Worm (Caenorhabditis elegans) whole organism, L4/young adult: ENCODE measurements around the gene Y72A10A.1.

Source experiments
- W03F9.2 ChIP-seq: fragments of 150-350 bp; optimal IDR thresholded peaks from 2 replicates; lab custom pipeline; 2014; ENCODE audit warnings: missing biosample characterization, missing genetic modification characterization
- dao-5 ChIP-seq: sonication (generic microtip); optimal IDR thresholded peaks from 2 replicates; lab custom pipeline; 2016; ENCODE audit warnings: missing genotype, missing genetic modification characterization, moderate library complexity, missing compliant biosample characterization
- him-1 ChIP-seq: sonication (generic microtip); optimal IDR thresholded peaks from 2 replicates; lab custom pipeline; 2016; ENCODE audit warnings: missing genotype, missing genetic modification reagents, missing genetic modification characterization, missing compliant biosample characterization

Gene Y72A10A.1

ce11 chrX:6138243-6138642, at the start of gene Y72A10A.1:
Gene Y72A10A.1 (minus strand): TSS chrX:6138343.
- TF ChIP-seq W03F9.2 (tag; lab: Kevin White, UChicago) = no peak
- no peak for TF ChIP-seq dao-5 (tag; lab: Kevin White, UChicago)
- no peak for TF ChIP-seq him-1 (tag; lab: Kevin White, UChicago)

ce11 chrX:6187848-6188247, 49.7 kb upstream of the Y72A10A.1 start, which contains the start of gene T13C5.10:
Gene T13C5.10 (plus strand): TSS chrX:6188148.
- TF ChIP-seq him-1 (tag; lab: Kevin White, UChicago) (no peak), dao-5 (tag; lab: Kevin White, UChicago) (no peak), W03F9.2 (tag; lab: Kevin White, UChicago) (no peak)

- TF ChIP-seq W03F9.2 (tag; lab: Kevin White, UChicago) (no peak), him-1 (tag; lab: Kevin White, UChicago) (no peak), dao-5 (tag; lab: Kevin White, UChicago) (no peak)
These were observed 46.6 kb upstream of the Y72A10A.1 start, which contains the start of gene T13C5.2 for ce11 chrX:6184709-6185108. Gene T13C5.2 (plus strand): TSS chrX:6185009.

- TF ChIP-seq dao-5 (tag; lab: Kevin White, UChicago) (no peak), W03F9.2 (tag; lab: Kevin White, UChicago) (no peak), him-1 (tag; lab: Kevin White, UChicago) (no peak)
These were observed 42.1 kb upstream of the Y72A10A.1 start, which contains the start of gene T13C5.7 for ce11 chrX:6180293-6180692. Gene T13C5.7 (plus strand): TSS chrX:6180593.

- TF ChIP-seq dao-5 (tag; lab: Kevin White, UChicago) (no peak), W03F9.2 (tag; lab: Kevin White, UChicago) (no peak), him-1 (tag; lab: Kevin White, UChicago) (no peak)
These were observed 40.8 kb upstream of the Y72A10A.1 start for ce11 chrX:6178989-6179388.

ce11 chrX:6177944-6178566, 39.9 kb upstream of the Y72A10A.1 start, which contains the start of the genes T25B2.4 and T13C5.3:
Gene T25B2.4 (plus strand): TSS chrX:6178244.
Gene T13C5.3 (plus strand): TSS chrX:6178516.
- no peak for TF ChIP-seq him-1 (tag; lab: Kevin White, UChicago)
- no peak for TF ChIP-seq W03F9.2 (tag; lab: Kevin White, UChicago)
- no peak for TF ChIP-seq dao-5 (tag; lab: Kevin White, UChicago)

- no peak for TF ChIP-seq dao-5 (tag; lab: Kevin White, UChicago)
- TF ChIP-seq him-1 (tag; lab: Kevin White, UChicago) = no peak
- TF ChIP-seq W03F9.2 (tag; lab: Kevin White, UChicago) = no peak
These were observed 37.7 kb upstream of the Y72A10A.1 start, which contains the start of gene T25B2.3 for ce11 chrX:6175829-6176228. Gene T25B2.3 (plus strand): TSS chrX:6176129.

ce11 chrX:6173656-6174055, 35.5 kb upstream of the Y72A10A.1 start, which contains the start of gene T25B2.1:
Gene T25B2.1 (plus strand): TSS chrX:6173956.
- TF ChIP-seq dao-5 (tag; lab: Kevin White, UChicago) (no peak), him-1 (tag; lab: Kevin White, UChicago) (no peak), W03F9.2 (tag; lab: Kevin White, UChicago) (no peak)

ce11 chrX:6169252-6169651, 31.1 kb upstream of the Y72A10A.1 start, which contains the start of gene T25B2.2:
Gene T25B2.2 (plus strand): TSS chrX:6169643.
- TF ChIP-seq W03F9.2 (tag; lab: Kevin White, UChicago) = no peak
- no peak for TF ChIP-seq him-1 (tag; lab: Kevin White, UChicago)
- TF ChIP-seq dao-5 (tag; lab: Kevin White, UChicago) = no peak

- no peak for TF ChIP-seq him-1 (tag; lab: Kevin White, UChicago)
- no peak for TF ChIP-seq dao-5 (tag; lab: Kevin White, UChicago)
- TF ChIP-seq W03F9.2 (tag; lab: Kevin White, UChicago) = no peak
These were observed 29.2 kb upstream of the Y72A10A.1 start for ce11 chrX:6167376-6167775.

ce11 chrX:6162037-6162436, 23.9 kb upstream of the Y72A10A.1 start:
- no peak for TF ChIP-seq dao-5 (tag; lab: Kevin White, UChicago)
- no peak for TF ChIP-seq W03F9.2 (tag; lab: Kevin White, UChicago)
- no peak for TF ChIP-seq him-1 (tag; lab: Kevin White, UChicago)

- TF ChIP-seq dao-5 (tag; lab: Kevin White, UChicago) (no peak), him-1 (tag; lab: Kevin White, UChicago) (no peak), W03F9.2 (tag; lab: Kevin White, UChicago) (no peak)
These were observed 22.3 kb upstream of the Y72A10A.1 start, which contains the start of gene odd-2 for ce11 chrX:6160427-6160826. Gene odd-2 (minus strand): TSS chrX:6160527.

- TF ChIP-seq him-1 (tag; lab: Kevin White, UChicago) (no peak), W03F9.2 (tag; lab: Kevin White, UChicago) (no peak), dao-5 (tag; lab: Kevin White, UChicago) (no peak)
These were observed 21.4 kb upstream of the Y72A10A.1 start for ce11 chrX:6159562-6159961.
